Worm (Caenorhabditis elegans): ENCODE measurements around the gene gmeb-2.

- no peak for TF ChIP-seq B0019.2 (GFP tag; conservative IDR thresholded peaks at IDR 0.05)
- no peak for TF ChIP-seq nfya-1 (tag; optimal IDR thresholded peaks at IDR 0.05; ENCODE audit: borderline replicate concordance, insufficient read depth)
- TF ChIP-seq Y53G8AR.9 (GFP tag; conservative IDR thresholded peaks at IDR 0.05): no peak
- TF ChIP-seq ceh-100 (GFP tag; IDR thresholded peaks at IDR 0.05): no peak
- no peak for TF ChIP-seq nfyb-1 (GFP tag; IDR thresholded peaks at IDR 0.05)
- no peak for TF ChIP-seq aptf-2 (GFP tag; conservative IDR thresholded peaks at IDR 0.05)
- TF ChIP-seq snpc-4 (GFP tag; optimal IDR thresholded peaks at IDR 0.05): no peak
- no peak for TF ChIP-seq snpc-4 (tag; optimal IDR thresholded peaks at IDR 0.05)
- TF ChIP-seq unc-62 (GFP tag; optimal IDR thresholded peaks at IDR 0.05): no peak
- no peak for TF ChIP-seq F37B4.10 (GFP tag; IDR thresholded peaks at IDR 0.05)
- no peak for TF ChIP-seq him-1 (tag; optimal IDR thresholded peaks at IDR 0.05)
- no peak for TF ChIP-seq ama-1 (optimal IDR thresholded peaks at IDR 0.05)
- TF ChIP-seq ama-1 (GFP tag; optimal IDR thresholded peaks at IDR 0.05): no peak
Observed at ce11 chrX:15923440-15923839, 44.6 kb downstream of the gmeb-2 start, which contains the start of gene F31B9.3.

All from whole organism, young adult.